Worm (Caenorhabditis elegans) whole organism, L4 larva: ENCODE measurements around the gene F26H11.8.

Source experiments
- Y75B8A.6 ChIP-seq: fragments of 200-800 bp; sonication (Bioruptor generic); IDR thresholded peaks from 2 replicates; pipeline ENCODE4 v1.3.6; 2022; ENCODE audit warnings: missing genetic modification reagents, missing genetic modification characterization, missing compliant biosample characterization
- ZK337.2 ChIP-seq: fragments of 200-800 bp; sonication (Bioruptor generic); IDR thresholded peaks from 2 replicates; pipeline ENCODE4 v1.3.6; 2022; ENCODE audit warnings: missing genetic modification reagents, missing genetic modification characterization, missing compliant biosample characterization
- hlh-30 ChIP-seq: sonication (generic microtip); optimal IDR thresholded peaks from 2 replicates; lab custom pipeline; 2017; ENCODE audit warnings: antibody characterized with exemption, mild to moderate bottlenecking, missing genetic modification characterization, missing compliant biosample characterization; ENCODE audit not compliant: insufficient read depth

Gene F26H11.8

ce11 chrII:14437922-14438458, 49.7 kb downstream of the F26H11.8 start, which contains the start of gene K04B12.2 (continued):
- TF ChIP-seq hlh-30 (tag; lab: Kevin White, UChicago), result peak; percentile 60
- TF ChIP-seq ZK337.2, result no peak
- TF ChIP-seq Y75B8A.6 (GFP tag; lab: Robert Waterston, UW), result no peak
